Fruit fly (Drosophila melanogaster): ENCODE results near the gene grk.

grk gene

dm6 chr2L:8420259-8420930 lies 13.0 kb downstream of the grk start (continued):
- no peak for TF ChIP-seq fu2 (GFP tag; optimal IDR thresholded peaks at IDR 0.05)
- 0 out of 2 replicates have a peak, but pooled peaks have one; percentile 28 for TF ChIP-seq CG4360 (GFP tag; IDR thresholded peaks at IDR 0.05)
- TF ChIP-seq lov (optimal IDR thresholded peaks at IDR 0.05): no peak
- TF ChIP-seq lov (GFP tag; IDR thresholded peaks at IDR 0.05): no peak
- TF ChIP-seq CG12769 (tag; optimal IDR thresholded peaks at IDR 0.05): no peak
- peak; percentile 78 for TF ChIP-seq Trl (optimal IDR thresholded peaks at IDR 0.05)
- TF ChIP-seq Trl (GFP tag; optimal IDR thresholded peaks at IDR 0.05): no peak
- no peak for TF ChIP-seq CG6175 (GFP tag; IDR thresholded peaks at IDR 0.05)
- TF ChIP-seq Med (GFP tag): peak; percentile 62
- no peak for TF ChIP-seq CG5180 (GFP tag; optimal IDR thresholded peaks at IDR 0.05)

- TF ChIP-seq Adf1 (GFP tag; IDR thresholded peaks at IDR 0.05) (peak; percentile 87), crol (GFP tag; IDR thresholded peaks at IDR 0.05) (peak; percentile 81), cg (GFP tag; optimal IDR thresholded peaks at IDR 0.05) (peak; percentile 68), twi (tag; optimal IDR thresholded peaks at IDR 0.05) (peak; percentile 49), nom (GFP tag; optimal IDR thresholded peaks at IDR 0.05) (peak; percentile 68), Hr78 (GFP tag; optimal IDR thresholded peaks at IDR 0.05) (peak in 1 of 2 experiments; percentile 79), psq (GFP tag; optimal IDR thresholded peaks at IDR 0.05) (no peak), chinmo (GFP tag; IDR thresholded peaks at IDR 0.05; ENCODE audit: partially characterized antibody) (0 out of 4 replicates have a peak, but pooled peaks have one; percentile 47), sens (GFP tag) (peak; percentile 22), abd-A (tag; optimal IDR thresholded peaks at IDR 0.05) (peak; percentile 1), sd (tag; optimal IDR thresholded peaks at IDR 0.05) (peak; percentile 29), odd (GFP tag; optimal IDR thresholded peaks at IDR 0.05) (peak; percentile 36), nerfin-2 (GFP tag; IDR thresholded peaks at IDR 0.05; ENCODE audit: partially characterized antibody) (0 out of 2 replicates have a peak, but pooled peaks have one; percentile 39), gcm (GFP tag; optimal IDR thresholded peaks at IDR 0.05) (peak; percentile 84), CG4360 (GFP tag; IDR thresholded peaks at IDR 0.05) (peak; percentile 69), Mrtf (GFP tag; IDR thresholded peaks at IDR 0.05) (0 out of 3 replicates have a peak, but pooled peaks have one; percentile 17), sqz (GFP tag; optimal IDR thresholded peaks at IDR 0.05) (peak; percentile 53), kni (GFP tag; optimal IDR thresholded peaks at IDR 0.05) (peak; percentile 51), Kr (GFP tag; optimal IDR thresholded peaks at IDR 0.05) (peak; percentile 52), CG4328 (GFP tag; optimal IDR thresholded peaks at IDR 0.05) (no peak), sim (GFP tag; IDR thresholded peaks at IDR 0.05) (no peak), Med (GFP tag) (peak; percentile 1), CG17385 (GFP tag; optimal IDR thresholded peaks at IDR 0.05) (peak; percentile 64), aop (GFP tag; IDR thresholded peaks at IDR 0.05) (peak; percentile 34; the same call in 1 of the 2 replicates), pros (GFP tag; optimal IDR thresholded peaks at IDR 0.05) (peak; percentile 77), p53 (GFP tag; optimal IDR thresholded peaks at IDR 0.05) (no peak), D19A (tag; optimal IDR thresholded peaks at IDR 0.05) (no peak), gsb-n (tag; optimal IDR thresholded peaks at IDR 0.05) (peak; percentile 38), CG8281 (tag; optimal IDR thresholded peaks at IDR 0.05) (peak; percentile 2), Hr3 (GFP tag; optimal IDR thresholded peaks at IDR 0.05) (no peak)
Measured at dm6 chr2L:8419382-8419940, 13.9 kb downstream of the grk start.

Measured in whole organism, embryonic.